Fruit fly (Drosophila melanogaster) whole organism, embryonic: ENCODE data around the gene CG4658.

ENCODE experiments used
- Atf3 ChIP-seq: fragments of 200-800 bp; sonication (Bioruptor generic); optimal IDR thresholded peaks from 3 replicates; lab custom pipeline; 2016; ENCODE audit warnings: missing biosample characterization, missing genetic modification characterization
- Bteb2 ChIP-seq: fragments of 200-800 bp; sonication (Bioruptor generic); optimal IDR thresholded peaks from 2 replicates; lab custom pipeline; 2016; ENCODE audit warnings: missing biosample characterization, missing genetic modification characterization
- CG10462 ChIP-seq: fragments of 200-800 bp; sonication (Bioruptor generic); optimal IDR thresholded peaks from 2 replicates; lab custom pipeline; 2016; ENCODE audit warnings: missing biosample characterization, missing genetic modification characterization
- CG11093 ChIP-seq: fragments of 200-800 bp; sonication (Bioruptor generic); IDR thresholded peaks from 3 replicates; pipeline ENCODE4 v1.3.6; 2022; ENCODE audit warnings: missing biosample characterization, missing genetic modification characterization
- CG11696 ChIP-seq: fragments of 200-800 bp; sonication (Bioruptor generic); IDR thresholded peaks from 2 replicates; pipeline ENCODE4 v1.3.6; 2022; ENCODE audit warnings: missing biosample characterization, missing genetic modification characterization
- CG12236 ChIP-seq: fragments of 200-800 bp; sonication (Bioruptor generic); optimal IDR thresholded peaks from 2 replicates; lab custom pipeline; 2016; ENCODE audit warnings: missing biosample characterization, missing genetic modification characterization
- CG13894 ChIP-seq: fragments of 200-800 bp; sonication (Bioruptor generic); optimal IDR thresholded peaks from 3 replicates; lab custom pipeline; 2018; ENCODE audit warnings: missing biosample characterization, mild to moderate bottlenecking, missing genetic modification characterization, moderate library complexity
- CG14050 ChIP-seq: fragments of 200-800 bp; sonication (Bioruptor generic); IDR thresholded peaks from 3 replicates; pipeline ENCODE4 v1.3.6; 2022; ENCODE audit warnings: missing biosample characterization, missing genetic modification characterization
- CG1792 ChIP-seq: fragments of 200-800 bp; sonication (Bioruptor generic); optimal IDR thresholded peaks from 2 replicates; lab custom pipeline; 2016; ENCODE audit warnings: missing biosample characterization, missing genetic modification characterization
- CG2116 ChIP-seq: fragments of 200-800 bp; sonication (Bioruptor generic); optimal IDR thresholded peaks from 3 replicates; lab custom pipeline; 2018; ENCODE audit warnings: missing biosample characterization, mild to moderate bottlenecking, missing genetic modification characterization
- CG2129 ChIP-seq: fragments of 200-800 bp; sonication (Bioruptor generic); IDR thresholded peaks from 2 replicates; pipeline ENCODE4 v1.3.6; 2022; ENCODE audit warnings: missing biosample characterization, missing genetic modification characterization; ENCODE audit not compliant: partially characterized antibody
- CG2199 ChIP-seq: fragments of 200-800 bp; sonication (Bioruptor generic); IDR thresholded peaks from 3 replicates; pipeline ENCODE4 v1.3.6; 2022; ENCODE audit warnings: missing biosample characterization, missing genetic modification characterization
- CG30403 ChIP-seq: fragments of 200-800 bp; sonication (Bioruptor generic); optimal IDR thresholded peaks from 3 replicates; lab custom pipeline; 2016; ENCODE audit warnings: missing biosample characterization, missing genetic modification characterization
- CG32772 ChIP-seq: fragments of 200-800 bp; sonication (Bioruptor generic); IDR thresholded peaks from 2 replicates; pipeline ENCODE4 v1.3.6; 2022; ENCODE audit warnings: missing biosample characterization, missing genetic modification characterization
- CG3407 ChIP-seq: fragments of 200-800 bp; sonication (Bioruptor generic); optimal IDR thresholded peaks from 2 replicates; lab custom pipeline; 2018; ENCODE audit warnings: missing biosample characterization, mild to moderate bottlenecking, missing genetic modification characterization
- CG7357 ChIP-seq: fragments of 200-800 bp; sonication (Bioruptor generic); IDR thresholded peaks from 3 replicates; pipeline ENCODE4 v1.3.6; 2022; ENCODE audit warnings: missing biosample characterization, missing genetic modification characterization
- Deaf1 ChIP-seq: fragments of 200-800 bp; optimal IDR thresholded peaks from 3 replicates; lab custom pipeline; 2019; ENCODE audit warnings: missing biosample characterization, mild to moderate bottlenecking, missing genetic modification characterization, moderate library complexity
- Dfd ChIP-seq, 2 experiments: fragments of >200 bp; optimal IDR thresholded peaks; 2 replicates each; lab custom pipeline; 2017; ENCODE audit warnings: missing biosample characterization in 2 of 2, missing genetic modification characterization in 2 of 2
- Elba2 ChIP-seq: fragments of 200-800 bp; sonication (Bioruptor generic); optimal IDR thresholded peaks from 3 replicates; lab custom pipeline; 2016; ENCODE audit warnings: missing biosample characterization, missing genetic modification characterization
- HmgZ ChIP-seq: fragments of 200-800 bp; sonication (Bioruptor generic); optimal IDR thresholded peaks from 2 replicates; lab custom pipeline; 2018; ENCODE audit warnings: missing biosample characterization, mild to moderate bottlenecking, missing genetic modification characterization
- Hr78 ChIP-seq, 2 experiments: fragments of 200-800 bp in 1 of 2; fragments of >200 bp in 1 of 2; sonication (Bioruptor generic) in 1 of 2; optimal IDR thresholded peaks; 2 replicates each; lab custom pipeline; 2017 to 2019; ENCODE audit warnings: missing biosample characterization in 2 of 2, missing genetic modification characterization in 2 of 2, mild to moderate bottlenecking in 1 of 2, moderate library complexity in 1 of 2
- Hsf ChIP-seq: fragments of 200-800 bp; sonication (Bioruptor generic); optimal IDR thresholded peaks from 3 replicates; lab custom pipeline; 2016; ENCODE audit warnings: missing biosample characterization, missing genetic modification characterization
- MTF-1 ChIP-seq: fragments of 200-800 bp; sonication (Bioruptor generic); optimal IDR thresholded peaks from 2 replicates; lab custom pipeline; 2018; ENCODE audit warnings: missing biosample characterization, mild to moderate bottlenecking, missing genetic modification characterization, borderline replicate concordance
- Mad ChIP-seq: fragments of 200-800 bp; sonication (Bioruptor generic); optimal IDR thresholded peaks from 2 replicates; lab custom pipeline; 2016; ENCODE audit warnings: missing biosample characterization, missing genetic modification characterization
- Mes4 ChIP-seq: fragments of 200-800 bp; sonication (Bioruptor generic); optimal IDR thresholded peaks from 2 replicates; lab custom pipeline; 2016; ENCODE audit warnings: missing biosample characterization, missing genetic modification characterization
- Mrtf ChIP-seq: fragments of 200-800 bp; sonication (Bioruptor generic); IDR thresholded peaks from 3 replicates; pipeline ENCODE4 v1.3.6; 2022; ENCODE audit warnings: missing biosample characterization, missing genetic modification characterization
- NC2β ChIP-seq: fragments of 200-800 bp; sonication (Bioruptor generic); optimal IDR thresholded peaks from 2 replicates; lab custom pipeline; 2016; ENCODE audit warnings: missing biosample characterization, missing genetic modification characterization
- Nf-YA ChIP-seq: fragments of 200-800 bp; sonication (Bioruptor generic); IDR thresholded peaks from 2 replicates; pipeline ENCODE4 v1.3.6; 2022; ENCODE audit warnings: missing biosample characterization, missing genetic modification characterization
- Oli ChIP-seq: fragments of 200-800 bp; sonication (Bioruptor generic); optimal IDR thresholded peaks from 2 replicates; lab custom pipeline; 2018; ENCODE audit warnings: missing biosample characterization, mild to moderate bottlenecking, missing genetic modification characterization, moderate library complexity
- Ptx1 ChIP-seq: fragments of 200-800 bp; sonication (Bioruptor generic); IDR thresholded peaks from 2 replicates; pipeline ENCODE4 v1.3.6; 2022; ENCODE audit warnings: missing biosample characterization, missing genetic modification characterization
- Scr ChIP-seq: fragments of 200-800 bp; sonication (Bioruptor generic); IDR thresholded peaks from 2 replicates; pipeline ENCODE4 v1.3.6; 2022; ENCODE audit warnings: missing biosample characterization, missing genetic modification characterization; ENCODE audit not compliant: partially characterized antibody
- Side ChIP-seq: fragments of 200-800 bp; sonication (Bioruptor generic); optimal IDR thresholded peaks from 2 replicates; lab custom pipeline; 2016; ENCODE audit warnings: missing biosample characterization, missing genetic modification characterization
- Sox100B ChIP-seq: fragments of 200-800 bp; sonication (Bioruptor generic); optimal IDR thresholded peaks from 3 replicates; lab custom pipeline; 2018; ENCODE audit warnings: missing biosample characterization, mild to moderate bottlenecking, missing genetic modification characterization
- ci ChIP-seq: fragments of 200-800 bp; sonication (Bioruptor generic); IDR thresholded peaks from 3 replicates; pipeline ENCODE4 v1.3.6; 2022; ENCODE audit warnings: missing biosample characterization, missing genetic modification characterization
- crc ChIP-seq: fragments of 200-800 bp; sonication (Bioruptor generic); optimal IDR thresholded peaks from 2 replicates; lab custom pipeline; 2016; ENCODE audit warnings: missing biosample characterization, missing genetic modification characterization
- dati ChIP-seq: fragments of 200-800 bp; sonication (Bioruptor generic); IDR thresholded peaks from 2 replicates; pipeline ENCODE4 v1.3.6; 2022; ENCODE audit warnings: missing biosample characterization, missing genetic modification characterization
- fu2 ChIP-seq: fragments of 200-800 bp; sonication (Bioruptor generic); optimal IDR thresholded peaks from 2 replicates; lab custom pipeline; 2016; ENCODE audit warnings: missing biosample characterization, missing genetic modification characterization
- hbn ChIP-seq: fragments of 200-800 bp; sonication (Bioruptor generic); IDR thresholded peaks from 2 replicates; pipeline ENCODE4 v1.3.6; 2022; ENCODE audit warnings: missing biosample characterization, missing genetic modification characterization; ENCODE audit not compliant: partially characterized antibody
- hkb ChIP-seq, 2 experiments: fragments of 200-800 bp in 1 of 2; fragments of >200 bp in 1 of 2; sonication (Bioruptor generic) in 1 of 2; IDR thresholded peaks in 1 of 2; optimal IDR thresholded peaks in 1 of 2; 2 replicates each; pipeline versions ENCODE4 v1.3.6 to Lab custom; 2017 to 2022; ENCODE audit warnings: missing biosample characterization in 1 of 2, missing genetic modification characterization in 1 of 2
- hth ChIP-seq: fragments of >200 bp; optimal IDR thresholded peaks from 2 replicates; lab custom pipeline; 2017; ENCODE audit warnings: inconsistent platforms
- jigr1 ChIP-seq: fragments of 200-800 bp; sonication (Bioruptor generic); IDR thresholded peaks from 3 replicates; pipeline ENCODE4 v1.3.6; 2022; ENCODE audit warnings: missing biosample characterization, missing genetic modification characterization
- klu ChIP-seq: fragments of 200-800 bp; sonication (Bioruptor generic); IDR thresholded peaks from 2 replicates; pipeline ENCODE4 v1.3.6; 2022; ENCODE audit warnings: missing biosample characterization, missing genetic modification characterization
- pan ChIP-seq, 4 experiments: fragments of >200 bp in 3 of 4; fragments of 200-800 bp in 1 of 4; sonication (Bioruptor generic) in 1 of 4; optimal IDR thresholded peaks in 3 of 4; IDR thresholded peaks in 1 of 4; 2 replicates each; pipeline versions ENCODE4 v1.3.6 to Lab custom; 2017 to 2022; ENCODE audit warnings: missing biosample characterization in 2 of 4, missing genetic modification characterization in 2 of 4, mixed read lengths in 1 of 4
- schlank ChIP-seq: fragments of 200-800 bp; sonication (Bioruptor generic); optimal IDR thresholded peaks from 2 replicates; lab custom pipeline; 2018; ENCODE audit warnings: missing biosample characterization, mild to moderate bottlenecking, missing genetic modification characterization
- sim ChIP-seq: fragments of 200-800 bp; sonication (Bioruptor generic); IDR thresholded peaks from 2 replicates; pipeline ENCODE4 v1.3.6; 2022; ENCODE audit warnings: missing biosample characterization, missing genetic modification characterization
- sima ChIP-seq: fragments of 200-800 bp; sonication (Bioruptor generic); optimal IDR thresholded peaks from 2 replicates; lab custom pipeline; 2016; ENCODE audit warnings: missing biosample characterization, missing genetic modification characterization
- sqz ChIP-seq: fragments of 200-800 bp; sonication (Bioruptor generic); optimal IDR thresholded peaks from 3 replicates; lab custom pipeline; 2018; ENCODE audit warnings: missing biosample characterization, mild to moderate bottlenecking, missing genetic modification characterization
- unc-4 ChIP-seq: fragments of 200-800 bp; sonication (Bioruptor generic); IDR thresholded peaks from 2 replicates; pipeline ENCODE4 v1.3.6; 2022; ENCODE audit warnings: missing biosample characterization, missing genetic modification characterization; ENCODE audit not compliant: partially characterized antibody
- zfh2 ChIP-seq: fragments of 200-800 bp; sonication (Bioruptor generic); optimal IDR thresholded peaks from 2 replicates; lab custom pipeline; 2016; ENCODE audit warnings: missing biosample characterization, missing genetic modification characterization

CG4658 gene

DNA sequence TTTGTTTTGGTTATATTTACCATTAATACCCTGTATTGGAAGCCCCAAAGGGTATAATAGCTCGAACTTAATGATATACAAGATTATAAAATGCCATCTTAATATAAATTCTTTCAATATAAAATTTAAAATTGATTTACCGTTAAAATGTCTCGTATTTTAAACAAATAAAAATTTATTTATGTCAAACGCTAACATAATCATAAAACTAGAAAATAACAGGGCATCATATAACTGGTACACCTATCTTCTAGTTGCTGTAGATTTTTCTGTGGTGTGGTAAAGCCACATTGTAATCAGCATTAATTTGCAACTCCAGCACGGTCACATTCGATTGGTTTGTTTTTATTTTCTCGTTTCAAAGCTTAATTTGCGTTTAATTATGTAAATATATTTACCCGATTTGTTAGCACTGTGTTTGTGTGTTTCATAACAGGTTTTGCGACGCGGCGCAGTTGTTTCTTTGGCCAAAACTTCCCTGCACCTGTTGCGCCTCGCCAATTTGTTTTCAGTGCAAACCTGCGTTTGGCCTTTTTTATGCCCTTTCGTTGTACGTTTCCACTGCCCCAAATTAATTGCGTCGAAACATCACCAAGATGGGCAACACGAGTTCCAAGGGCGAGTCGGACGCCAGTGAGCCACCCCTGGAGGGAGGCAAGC, at the start of gene CG4658, which contains the start of gene CG5846 (continued):
- TF ChIP-seq Bteb2 (GFP tag; lab: Kevin White, UChicago), result peak; percentile 94
- TF ChIP-seq CG2116 (GFP tag; lab: Kevin White, UChicago), result peak; percentile 91
- no peak for TF ChIP-seq hth
- TF ChIP-seq CG7357 (GFP tag; lab: Robert Waterston, UW), result peak; percentile 89
- no peak for TF ChIP-seq hkb (optimal IDR thresholded peaks at IDR 0.05; lab: Kevin White, UChicago)
- peak; percentile 96 for TF ChIP-seq hkb (GFP tag; IDR thresholded peaks at IDR 0.05; lab: Robert Waterston, UW)
- peak; percentile 90 for TF ChIP-seq CG13894 (tag; lab: Kevin White, UChicago)
- TF ChIP-seq Elba2 (GFP tag; lab: Kevin White, UChicago), result peak; percentile 61
- peak in 1 of 2 experiments; percentile 69 for TF ChIP-seq pan (optimal IDR thresholded peaks at IDR 0.05; lab: Kevin White, UChicago)
- peak; percentile 80 to 97 for TF ChIP-seq pan (GFP tag; optimal IDR thresholded peaks at IDR 0.05 in 1 of 2, IDR thresholded peaks at IDR 0.05 in 1 of 2)
- peak; percentile 26 for TF ChIP-seq crc (GFP tag; lab: Kevin White, UChicago)
- peak; percentile 54 for TF ChIP-seq zfh2 (GFP tag; lab: Kevin White, UChicago)
- peak; percentile 5 for TF ChIP-seq CG1792 (GFP tag; lab: Kevin White, UChicago)
- peak; percentile 80 for TF ChIP-seq Mes4 (GFP tag; lab: Kevin White, UChicago)
- TF ChIP-seq Nf-YA (GFP tag; lab: Robert Waterston, UW), result peak; percentile 88
- peak; percentile 97 for TF ChIP-seq CG30403
- peak; percentile 77 for TF ChIP-seq MTF-1 (GFP tag; lab: Kevin White, UChicago)
- peak; percentile 90 for TF ChIP-seq CG14050 (GFP tag; lab: Robert Waterston, UW)
- peak; percentile 79 for TF ChIP-seq Deaf1 (tag; lab: Kevin White, UChicago)
- TF ChIP-seq Hr78 (GFP tag; optimal IDR thresholded peaks at IDR 0.05; lab: Kevin White, UChicago), result peak in 1 of 2 experiments; percentile 79
- TF ChIP-seq Mrtf (GFP tag; lab: Robert Waterston, UW), result peak; percentile 87
- peak; percentile 94 for TF ChIP-seq Hsf (GFP tag; lab: Kevin White, UChicago)
- TF ChIP-seq dati (GFP tag; lab: Robert Waterston, UW), result peak; percentile 79
- TF ChIP-seq sim, result peak; percentile 93
- TF ChIP-seq jigr1 (GFP tag; lab: Robert Waterston, UW), result peak; percentile 87
- no peak for TF ChIP-seq unc-4
- TF ChIP-seq sima (GFP tag; lab: Kevin White, UChicago), result no peak
- TF ChIP-seq Side (GFP tag; lab: Kevin White, UChicago), result peak; percentile 54
- TF ChIP-seq CG11093 (GFP tag; lab: Robert Waterston, UW), result peak; percentile 91
- TF ChIP-seq sqz, result peak; percentile 79
- peak; percentile 91 for TF ChIP-seq Sox100B
- no peak for TF ChIP-seq hbn (GFP tag; lab: Robert Waterston, UW)
- peak; percentile 94 for TF ChIP-seq HmgZ (tag; lab: Kevin White, UChicago)
- peak; percentile 77; the same call in 2 of the 3 replicates for TF ChIP-seq CG2199
- TF ChIP-seq Scr (GFP tag; lab: Robert Waterston, UW), result no peak
- peak; percentile 94 for TF ChIP-seq Oli (tag; lab: Kevin White, UChicago)
- no peak for TF ChIP-seq CG2129 (GFP tag; lab: Robert Waterston, UW)
- TF ChIP-seq NC2β (GFP tag; lab: Kevin White, UChicago), result peak; percentile 84
- peak; percentile 79 for TF ChIP-seq fu2 (GFP tag; lab: Kevin White, UChicago)
- peak; percentile 86 for TF ChIP-seq CG11696 (GFP tag; lab: Robert Waterston, UW)
- peak; percentile 86 for TF ChIP-seq CG3407 (GFP tag; lab: Kevin White, UChicago)
- TF ChIP-seq schlank (tag; lab: Kevin White, UChicago), result peak; percentile 72
- no peak for TF ChIP-seq Dfd (GFP tag; optimal IDR thresholded peaks at IDR 0.05; lab: Kevin White, UChicago)
- TF ChIP-seq Atf3, result peak; percentile 68
- TF ChIP-seq CG10462 (GFP tag; lab: Kevin White, UChicago), result peak; percentile 93
- TF ChIP-seq Mad (GFP tag; lab: Kevin White, UChicago), result peak; percentile 85
- TF ChIP-seq CG32772 (GFP tag; lab: Robert Waterston, UW), result peak; percentile 97
- peak; percentile 92 for TF ChIP-seq ci (GFP tag; lab: Robert Waterston, UW)
- peak; percentile 91 for TF ChIP-seq CG12236
- TF ChIP-seq Ptx1 (GFP tag; lab: Robert Waterston, UW), result peak; percentile 98
- TF ChIP-seq klu (GFP tag; lab: Robert Waterston, UW), result peak; percentile 87
